Worm (Caenorhabditis elegans): ENCODE results near the gene fbxc-15.

DNA sequence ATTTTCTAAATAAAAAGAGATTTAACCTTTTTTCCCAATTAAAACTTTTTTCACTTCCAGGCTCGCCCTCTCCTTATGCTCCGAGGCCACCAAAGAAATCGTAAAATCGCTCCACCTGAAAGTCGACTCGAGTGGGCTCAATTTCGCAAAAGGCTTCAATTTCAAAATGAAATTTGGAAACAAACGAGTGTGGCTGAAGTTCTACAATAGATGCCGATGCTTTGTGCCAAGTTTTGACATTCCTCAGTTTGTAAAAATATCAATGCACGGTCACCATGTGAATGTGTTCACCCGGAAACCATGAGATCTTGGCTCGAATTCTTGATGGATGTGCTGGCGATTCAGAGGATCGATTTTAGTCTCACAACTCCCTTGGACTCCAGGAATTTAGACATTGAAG, 47.4 kb downstream of the fbxc-15 start, which contains the start of gene M01D1.12:
- TF ChIP-seq dao-5 (tag; optimal IDR thresholded peaks at IDR 0.05) (no peak), him-1 (tag; optimal IDR thresholded peaks at IDR 0.05) (no peak), W03F9.2 (tag; optimal IDR thresholded peaks at IDR 0.05) (no peak)

Measured in whole organism, L4/young adult.